Fruit fly (Drosophila melanogaster) whole organism, embryonic: ENCODE data around the gene CG42726.

Experiments
- Blimp-1 ChIP-seq: fragments of 200-800 bp; sonication (Bioruptor generic); optimal IDR thresholded peaks from 3 replicates; lab custom pipeline; 2018; ENCODE audit warnings: missing biosample characterization, missing genetic modification characterization, mild to moderate bottlenecking, moderate library complexity, missing genetic modification reagents
- CG11560 ChIP-seq: fragments of 200-800 bp; sonication (Bioruptor generic); IDR thresholded peaks from 3 replicates; pipeline ENCODE4 v1.3.6; 2022; ENCODE audit warnings: missing biosample characterization, missing genetic modification characterization
- CG11695 ChIP-seq: fragments of 200-800 bp; sonication (Bioruptor generic); IDR thresholded peaks from 3 replicates; pipeline ENCODE4 v1.3.6; 2022; ENCODE audit warnings: missing biosample characterization, missing genetic modification characterization
- CG12769 ChIP-seq: fragments of 200-800 bp; sonication (Bioruptor generic); optimal IDR thresholded peaks from 2 replicates; lab custom pipeline; 2019; ENCODE audit warnings: missing biosample characterization, mild to moderate bottlenecking, missing genetic modification characterization, moderate library complexity
- CG13123 ChIP-seq: fragments of 200-800 bp; sonication (Bioruptor generic); optimal IDR thresholded peaks from 2 replicates; lab custom pipeline; 2016; ENCODE audit warnings: missing biosample characterization, missing genetic modification characterization
- CG13287 ChIP-seq: fragments of 200-800 bp; sonication (Bioruptor generic); IDR thresholded peaks from 2 replicates; pipeline ENCODE4 v1.3.6; 2022; ENCODE audit warnings: missing biosample characterization, missing genetic modification characterization; ENCODE audit not compliant: partially characterized antibody
- CG14050 ChIP-seq: fragments of 200-800 bp; sonication (Bioruptor generic); IDR thresholded peaks from 3 replicates; pipeline ENCODE4 v1.3.6; 2022; ENCODE audit warnings: missing biosample characterization, missing genetic modification characterization
- CG15269 ChIP-seq: fragments of 200-800 bp; sonication (Bioruptor generic); optimal IDR thresholded peaks from 2 replicates; lab custom pipeline; 2018; ENCODE audit warnings: missing biosample characterization, mild to moderate bottlenecking, missing genetic modification characterization, moderate library complexity
- CG1602 ChIP-seq: fragments of 200-800 bp; sonication (Bioruptor generic); optimal IDR thresholded peaks from 3 replicates; lab custom pipeline; 2016; ENCODE audit warnings: missing biosample characterization, missing genetic modification characterization
- CG16863 ChIP-seq: fragments of 200-800 bp; sonication (Bioruptor generic); optimal IDR thresholded peaks from 3 replicates; lab custom pipeline; 2016; ENCODE audit warnings: missing biosample characterization, missing genetic modification characterization
- CG17328 ChIP-seq: fragments of 200-800 bp; sonication (Bioruptor generic); IDR thresholded peaks from 2 replicates; pipeline ENCODE4 v1.3.6; 2022; ENCODE audit warnings: missing biosample characterization, missing genetic modification characterization
- CG17568 ChIP-seq: fragments of 200-800 bp; sonication (Bioruptor generic); optimal IDR thresholded peaks from 2 replicates; lab custom pipeline; 2018; ENCODE audit warnings: missing biosample characterization, mild to moderate bottlenecking, missing genetic modification characterization, moderate library complexity
- CG17912 ChIP-seq: fragments of 200-800 bp; sonication (Bioruptor generic); optimal IDR thresholded peaks from 2 replicates; lab custom pipeline; 2018; ENCODE audit warnings: missing biosample characterization, mild to moderate bottlenecking, missing genetic modification characterization
- CG31224 ChIP-seq: fragments of 200-800 bp; sonication (Bioruptor generic); IDR thresholded peaks from 2 replicates; pipeline ENCODE4 v1.3.6; 2022; ENCODE audit warnings: missing biosample characterization, missing genetic modification characterization
- CG33213 ChIP-seq: fragments of 200-800 bp; sonication (Bioruptor generic); optimal IDR thresholded peaks from 3 replicates; lab custom pipeline; 2016; ENCODE audit warnings: missing biosample characterization, missing genetic modification characterization
- CG6254 ChIP-seq: fragments of 200-800 bp; sonication (Bioruptor generic); optimal IDR thresholded peaks from 3 replicates; lab custom pipeline; 2017; ENCODE audit warnings: mild to moderate bottlenecking, missing biosample characterization, missing genetic modification reagents, missing genetic modification characterization
- CG6765 ChIP-seq: fragments of 200-800 bp; sonication (Bioruptor generic); optimal IDR thresholded peaks from 3 replicates; lab custom pipeline; 2017; ENCODE audit warnings: missing biosample characterization, mild to moderate bottlenecking, missing genetic modification characterization
- CG7786 ChIP-seq: fragments of 200-800 bp; sonication (Bioruptor generic); optimal IDR thresholded peaks from 2 replicates; lab custom pipeline; 2016; ENCODE audit warnings: missing biosample characterization, missing genetic modification characterization
- CG7963 ChIP-seq: fragments of 200-800 bp; sonication (Bioruptor generic); IDR thresholded peaks from 3 replicates; pipeline ENCODE4 v1.3.6; 2022; ENCODE audit warnings: missing biosample characterization, missing genetic modification characterization; ENCODE audit not compliant: partially characterized antibody
- CrebB ChIP-seq: fragments of 200-800 bp; sonication (Bioruptor generic); optimal IDR thresholded peaks from 3 replicates; lab custom pipeline; 2018; ENCODE audit warnings: missing biosample characterization, mild to moderate bottlenecking, missing genetic modification characterization
- Doc3 ChIP-seq: fragments of 200-800 bp; sonication (Bioruptor generic); IDR thresholded peaks from 3 replicates; pipeline ENCODE4 v1.3.6; 2022; ENCODE audit warnings: missing biosample characterization, missing genetic modification characterization; ENCODE audit not compliant: partially characterized antibody
- Elba2 ChIP-seq: fragments of 200-800 bp; sonication (Bioruptor generic); optimal IDR thresholded peaks from 3 replicates; lab custom pipeline; 2016; ENCODE audit warnings: missing biosample characterization, missing genetic modification characterization
- Gug ChIP-seq: fragments of 200-800 bp; sonication (Bioruptor generic); IDR thresholded peaks from 4 replicates; pipeline ENCODE4 v1.3.6; 2022; ENCODE audit warnings: missing biosample characterization, missing genetic modification characterization
- MBD-R2 ChIP-seq: fragments of 200-800 bp; sonication (Bioruptor generic); IDR thresholded peaks from 2 replicates; pipeline ENCODE4 v1.3.6; 2022; ENCODE audit warnings: missing biosample characterization, missing genetic modification characterization
- MESR4 ChIP-seq: fragments of 200-800 bp; sonication (Bioruptor generic); optimal IDR thresholded peaks from 2 replicates; lab custom pipeline; 2018; ENCODE audit warnings: missing biosample characterization, mild to moderate bottlenecking, missing genetic modification characterization, moderate library complexity
- Oli ChIP-seq: fragments of 200-800 bp; sonication (Bioruptor generic); optimal IDR thresholded peaks from 2 replicates; lab custom pipeline; 2018; ENCODE audit warnings: missing biosample characterization, mild to moderate bottlenecking, missing genetic modification characterization, moderate library complexity
- Ptx1 ChIP-seq: fragments of 200-800 bp; sonication (Bioruptor generic); IDR thresholded peaks from 2 replicates; pipeline ENCODE4 v1.3.6; 2022; ENCODE audit warnings: missing biosample characterization, missing genetic modification characterization
- Ravus ChIP-seq: fragments of 200-800 bp; sonication (Bioruptor generic); IDR thresholded peaks from 2 replicates; pipeline ENCODE4 v1.3.6; 2022; ENCODE audit warnings: missing biosample characterization, missing genetic modification characterization
- Stat92E ChIP-seq, 3 experiments: fragments of >200 bp in 2 of 3; fragments of 200-800 bp in 1 of 3; sonication (Bioruptor generic) in 1 of 3; optimal IDR thresholded peaks; 2 replicates each; lab custom pipeline; 2017 to 2019; ENCODE audit warnings: missing biosample characterization in 3 of 3, missing genetic modification characterization in 3 of 3, mild to moderate bottlenecking in 1 of 3, moderate library complexity in 1 of 3
- Tbp ChIP-seq: fragments of >200 bp; optimal IDR thresholded peaks from 2 replicates; lab custom pipeline; 2018; ENCODE audit warnings: missing biosample characterization, missing genetic modification characterization
- Trl ChIP-seq, 3 experiments: fragments of >200 bp in 2 of 3; fragments of 200-800 bp in 1 of 3; sonication (Bioruptor generic) in 1 of 3; optimal IDR thresholded peaks; 2 replicates in 1 of 3; 3 replicates in 2 of 3; lab custom pipeline; 2016 to 2017; ENCODE audit warnings: missing biosample characterization in 1 of 3, missing genetic modification characterization in 1 of 3
- YL-1 ChIP-seq: fragments of 200-800 bp; sonication (Bioruptor generic); optimal IDR thresholded peaks from 3 replicates; lab custom pipeline; 2017; ENCODE audit warnings: missing biosample characterization, mild to moderate bottlenecking, missing genetic modification characterization
- aop ChIP-seq: fragments of 200-800 bp; sonication (Bioruptor generic); IDR thresholded peaks from 2 replicates; pipeline ENCODE4 v1.3.6; 2022; ENCODE audit warnings: missing biosample characterization, missing genetic modification characterization
- br ChIP-seq: fragments of >200 bp; optimal IDR thresholded peaks from 2 replicates; lab custom pipeline; 2017
- crol ChIP-seq: fragments of 200-800 bp; sonication (Bioruptor generic); IDR thresholded peaks from 2 replicates; pipeline ENCODE4 v1.3.6; 2022; ENCODE audit warnings: missing biosample characterization, missing genetic modification characterization
- danr ChIP-seq: fragments of 200-800 bp; sonication (Bioruptor generic); IDR thresholded peaks from 2 replicates; pipeline ENCODE4 v1.3.6; 2022; ENCODE audit warnings: missing biosample characterization, missing genetic modification characterization
- dysf ChIP-seq: fragments of 200-800 bp; sonication (Bioruptor generic); IDR thresholded peaks from 3 replicates; pipeline ENCODE4 v1.3.6; 2022; ENCODE audit warnings: missing biosample characterization, missing genetic modification characterization
- ewg ChIP-seq: fragments of 200-800 bp; sonication (Bioruptor generic); optimal IDR thresholded peaks from 3 replicates; lab custom pipeline; 2017; ENCODE audit warnings: mild to moderate bottlenecking, missing biosample characterization, missing genetic modification reagents, missing genetic modification characterization
- fd3F ChIP-seq: fragments of 200-800 bp; sonication (Bioruptor generic); optimal IDR thresholded peaks from 2 replicates; lab custom pipeline; 2018; ENCODE audit warnings: missing biosample characterization, mild to moderate bottlenecking, missing genetic modification characterization, moderate library complexity
- gem ChIP-seq: fragments of 200-800 bp; sonication (Bioruptor generic); optimal IDR thresholded peaks from 2 replicates; lab custom pipeline; 2019; ENCODE audit warnings: missing biosample characterization, mild to moderate bottlenecking, missing genetic modification characterization, moderate library complexity
- gfzf ChIP-seq: fragments of 200-800 bp; sonication (Bioruptor generic); optimal IDR thresholded peaks from 2 replicates; lab custom pipeline; 2016; ENCODE audit warnings: missing biosample characterization, mild to moderate bottlenecking, missing genetic modification characterization, moderate library complexity
- hth ChIP-seq: fragments of >200 bp; optimal IDR thresholded peaks from 2 replicates; lab custom pipeline; 2017; ENCODE audit warnings: inconsistent platforms
- inv ChIP-seq: fragments of 200-800 bp; sonication (Bioruptor generic); IDR thresholded peaks from 2 replicates; pipeline ENCODE4 v1.3.6; 2022; ENCODE audit warnings: missing biosample characterization, missing genetic modification characterization; ENCODE audit not compliant: partially characterized antibody
- mirr ChIP-seq: fragments of 200-800 bp; sonication (Bioruptor generic); optimal IDR thresholded peaks from 3 replicates; lab custom pipeline; 2018; ENCODE audit warnings: missing biosample characterization, mild to moderate bottlenecking, missing genetic modification characterization
- mld ChIP-seq: fragments of 200-800 bp; sonication (Bioruptor generic); IDR thresholded peaks from 3 replicates; pipeline ENCODE4 v1.3.6; 2022; ENCODE audit warnings: missing biosample characterization, missing genetic modification characterization; ENCODE audit not compliant: partially characterized antibody
- onecut ChIP-seq: fragments of 200-800 bp; sonication (Bioruptor generic); IDR thresholded peaks from 2 replicates; pipeline ENCODE4 v1.3.6; 2022; ENCODE audit warnings: missing biosample characterization, missing genetic modification characterization
- peb ChIP-seq: fragments of 200-800 bp; sonication (Bioruptor generic); IDR thresholded peaks from 2 replicates; pipeline ENCODE4 v1.3.6; 2022; ENCODE audit warnings: missing biosample characterization, missing genetic modification characterization
- sc ChIP-seq, 3 experiments: fragments of >200 bp in 2 of 3; fragments of 200-800 bp in 1 of 3; sonication (Bioruptor generic) in 1 of 3; optimal IDR thresholded peaks; 2 replicates in 2 of 3; 3 replicates in 1 of 3; lab custom pipeline; 2017; ENCODE audit warnings: mild to moderate bottlenecking in 1 of 3, missing biosample characterization in 1 of 3, missing genetic modification characterization in 1 of 3, missing genetic modification reagents in 1 of 3
- wor ChIP-seq: fragments of 200-800 bp; sonication (Bioruptor generic); IDR thresholded peaks from 2 replicates; pipeline ENCODE4 v1.3.6; 2022; ENCODE audit warnings: missing biosample characterization, missing genetic modification characterization
- yki ChIP-seq: fragments of >200 bp; optimal IDR thresholded peaks from 3 replicates; lab custom pipeline; 2018

Gene CG42726

dm6 chr3R:15332994-15333393 is 14.9 kb upstream of the CG42726 start, which contains the start of the genes Fkbp39 and Cyfip (continued):
- TF ChIP-seq fd3F (GFP tag; lab: Kevin White, UChicago) = no peak
- no peak for TF ChIP-seq CG6254
- no peak for TF ChIP-seq gem (tag; lab: Kevin White, UChicago)
- TF ChIP-seq Tbp (GFP tag; lab: Kevin White, UChicago) = no peak
- no peak for TF ChIP-seq CG13123
- peak; percentile 59 for TF ChIP-seq inv (GFP tag; lab: Robert Waterston, UW)
- peak; percentile 74; the same call in 2 of the 3 replicates for TF ChIP-seq CG11560 (tag; lab: Robert Waterston, UW)
- peak in 1 of 3 experiments; percentile 61 for TF ChIP-seq Stat92E (GFP tag; optimal IDR thresholded peaks at IDR 0.05; lab: Kevin White, UChicago)
- TF ChIP-seq mirr (GFP tag; lab: Kevin White, UChicago) = peak; percentile 21
- TF ChIP-seq Ptx1 = peak; percentile 39; the same call in 1 of the 2 replicates
- TF ChIP-seq MBD-R2 (GFP tag; lab: Robert Waterston, UW) = peak; percentile 98
- no peak for TF ChIP-seq CG12769 (tag; lab: Kevin White, UChicago)
- TF ChIP-seq CG17568 (GFP tag; lab: Kevin White, UChicago) = no peak
- TF ChIP-seq wor (GFP tag; lab: Robert Waterston, UW) = no peak
- no peak for TF ChIP-seq CG15269 (tag; lab: Kevin White, UChicago)
- no peak for TF ChIP-seq aop (GFP tag; lab: Robert Waterston, UW)
- TF ChIP-seq br (lab: Kevin White, UChicago) = no peak
- TF ChIP-seq onecut (GFP tag; lab: Robert Waterston, UW) = peak; percentile 46
- peak; percentile 98 for TF ChIP-seq gfzf (GFP tag; lab: Kevin White, UChicago)
- peak; percentile 70 for TF ChIP-seq CG33213 (GFP tag; lab: Kevin White, UChicago)
- TF ChIP-seq CG17912 (GFP tag; lab: Kevin White, UChicago) = peak; percentile 52
- peak; percentile 24; the same call in 1 of the 2 replicates for TF ChIP-seq CG17328 (GFP tag; lab: Robert Waterston, UW)
- peak; percentile 38; the same call in 1 of the 4 replicates for TF ChIP-seq Gug (GFP tag; lab: Robert Waterston, UW)
- TF ChIP-seq crol (GFP tag; lab: Robert Waterston, UW) = 0 out of 2 replicates have a peak, but pooled peaks have one; percentile 5
- TF ChIP-seq CG16863 = peak; percentile 9
- no peak for TF ChIP-seq Ravus
- peak; percentile 34 for TF ChIP-seq CG7786 (GFP tag; lab: Kevin White, UChicago)
- TF ChIP-seq ewg (GFP tag; lab: Kevin White, UChicago) = peak; percentile 96
- TF ChIP-seq CrebB (tag; lab: Kevin White, UChicago) = peak; percentile 43
- 0 out of 3 replicates have a peak, but pooled peaks have one; percentile 21 for TF ChIP-seq dysf
- TF ChIP-seq Doc3 (GFP tag; lab: Robert Waterston, UW) = peak; percentile 64
- TF ChIP-seq CG6765 (GFP tag; lab: Kevin White, UChicago) = no peak
- no peak for TF ChIP-seq CG14050 (GFP tag; lab: Robert Waterston, UW)
- TF ChIP-seq peb (GFP tag; lab: Robert Waterston, UW) = no peak
- TF ChIP-seq CG13287 = peak; percentile 85
- no peak for TF ChIP-seq danr (GFP tag; lab: Robert Waterston, UW)
- no peak for TF ChIP-seq CG31224
- TF ChIP-seq CG11695 (GFP tag; lab: Robert Waterston, UW) = no peak
- TF ChIP-seq mld (GFP tag; lab: Robert Waterston, UW) = peak; percentile 40; the same call in 1 of the 3 replicates
- no peak for TF ChIP-seq Blimp-1 (GFP tag; lab: Kevin White, UChicago)
- peak; percentile 94 for TF ChIP-seq MESR4
- no peak for TF ChIP-seq hth (lab: Kevin White, UChicago)
- TF ChIP-seq Trl (optimal IDR thresholded peaks at IDR 0.05; lab: Kevin White, UChicago) = no peak
- TF ChIP-seq Trl (GFP tag; optimal IDR thresholded peaks at IDR 0.05; lab: Kevin White, UChicago) = peak; percentile 74
- TF ChIP-seq CG1602 (GFP tag; lab: Kevin White, UChicago) = no peak
- no peak for TF ChIP-seq Oli (tag; lab: Kevin White, UChicago)
- peak; percentile 35 for TF ChIP-seq Elba2 (GFP tag; lab: Kevin White, UChicago)
- TF ChIP-seq CG7963 (GFP tag; lab: Robert Waterston, UW) = peak; percentile 59; the same call in 2 of the 3 replicates
- TF ChIP-seq YL-1 (GFP tag; lab: Kevin White, UChicago) = peak; percentile 98
- TF ChIP-seq sc (optimal IDR thresholded peaks at IDR 0.05; lab: Kevin White, UChicago) = no peak
- no peak for TF ChIP-seq sc (GFP tag; optimal IDR thresholded peaks at IDR 0.05; lab: Kevin White, UChicago)
- TF ChIP-seq yki = no peak
